Worm (Caenorhabditis elegans) whole organism, dauer: ENCODE results near the gene H39E23.2.

ENCODE experiments used
- unc-62 ChIP-seq: sonication (generic microtip); optimal IDR thresholded peaks from 2 replicates; lab custom pipeline; 2017; ENCODE audit warnings: missing biosample characterization, missing genetic modification reagents, missing genetic modification characterization

The H39E23.2 gene

ce11 chrV:14110042-14110441 is at the start of gene H39E23.2:
Gene H39E23.2 (plus strand): TSS chrV:14110342.
- TF ChIP-seq unc-62 (GFP tag; lab: Kevin White, UChicago) = no peak

- no peak for TF ChIP-seq unc-62 (GFP tag; lab: Kevin White, UChicago)
Measured at ce11 chrV:14063980-14064379, 46.2 kb upstream of the H39E23.2 start.

- TF ChIP-seq unc-62 (GFP tag; lab: Kevin White, UChicago) = no peak
Measured at ce11 chrV:14064422-14064821, 45.7 kb upstream of the H39E23.2 start, which contains the start of gene D1086.21. Gene D1086.21 (plus strand): TSS chrV:14064722.

ce11 chrV:14067816-14068296 is 42.3 kb upstream of the H39E23.2 start, which contains the start of gene D1086.17:
Gene D1086.17 (plus strand): TSS chrV:14067866.
- TF ChIP-seq unc-62 (GFP tag; lab: Kevin White, UChicago) = no peak

- no peak for TF ChIP-seq unc-62 (GFP tag; lab: Kevin White, UChicago)
Measured at ce11 chrV:14069899-14070298, 40.2 kb upstream of the H39E23.2 start.

ce11 chrV:14074160-14074559 is 36.0 kb upstream of the H39E23.2 start, which contains the start of gene D1086.11:
Gene D1086.11 (plus strand): TSS chrV:14074460.
- TF ChIP-seq unc-62 (GFP tag; lab: Kevin White, UChicago) = no peak

ce11 chrV:14079501-14079900 is 30.6 kb upstream of the H39E23.2 start, which contains the start of gene D1086.6:
Gene D1086.6 (plus strand): TSS chrV:14079801.
- TF ChIP-seq unc-62 (GFP tag; lab: Kevin White, UChicago) = no peak

ce11 chrV:14082453-14082852 is 27.7 kb upstream of the H39E23.2 start, which contains the start of gene D1086.10:
Gene D1086.10 (plus strand): TSS chrV:14082753.
- TF ChIP-seq unc-62 (GFP tag; lab: Kevin White, UChicago) = no peak

ce11 chrV:14083970-14084369 is 26.2 kb upstream of the H39E23.2 start, which contains the start of gene D1086.7:
Gene D1086.7 (plus strand): TSS chrV:14084270.
- TF ChIP-seq unc-62 (GFP tag; lab: Kevin White, UChicago) = no peak

ce11 chrV:14085589-14085988 is 24.6 kb upstream of the H39E23.2 start, which contains the start of gene D1086.18:
Gene D1086.18 (plus strand): TSS chrV:14085889.
- no peak for TF ChIP-seq unc-62 (GFP tag; lab: Kevin White, UChicago)

ce11 chrV:14088051-14088450 is 22.1 kb upstream of the H39E23.2 start, which contains the start of gene D1086.19:
Gene D1086.19 (plus strand): TSS chrV:14088351.
- TF ChIP-seq unc-62 (GFP tag; lab: Kevin White, UChicago) = no peak

ce11 chrV:14090309-14090967 is 19.7 kb upstream of the H39E23.2 start, which contains the start of the genes D1086.5 and him-5:
Gene D1086.5 (minus strand): TSS chrV:14090359.
Gene him-5 (plus strand): TSS chrV:14090426.
- no peak for TF ChIP-seq unc-62 (GFP tag; lab: Kevin White, UChicago)

- TF ChIP-seq unc-62 (GFP tag; lab: Kevin White, UChicago) = no peak
Measured at ce11 chrV:14092403-14092802, 17.7 kb upstream of the H39E23.2 start, which contains the start of gene D1086.3. Gene D1086.3 (plus strand): TSS chrV:14092792.

ce11 chrV:14093805-14094204 is 16.3 kb upstream of the H39E23.2 start, which contains the start of gene D1086.8:
Gene D1086.8 (plus strand): TSS chrV:14094105.
- no peak for TF ChIP-seq unc-62 (GFP tag; lab: Kevin White, UChicago)

- TF ChIP-seq unc-62 (GFP tag; lab: Kevin White, UChicago) = no peak
Measured at ce11 chrV:14094546-14094945, 15.6 kb upstream of the H39E23.2 start.

- no peak for TF ChIP-seq unc-62 (GFP tag; lab: Kevin White, UChicago)
Measured at ce11 chrV:14094953-14095352, 15.2 kb upstream of the H39E23.2 start.
